Fruit fly (Drosophila melanogaster) whole organism, embryonic: ENCODE measurements around the gene CG5446.
A peak's percentile ranks its signal among the peaks of the same experiment; 100 is the strongest.

ENCODE experiments used
- B-H2 ChIP-seq: fragments of 200-800 bp; sonication (Bioruptor generic); optimal IDR thresholded peaks from 2 replicates; lab custom pipeline; 2018; ENCODE audit warnings: missing biosample characterization, mild to moderate bottlenecking, missing genetic modification characterization
- BtbVII ChIP-seq: fragments of 200-800 bp; sonication (Bioruptor generic); optimal IDR thresholded peaks from 3 replicates; lab custom pipeline; 2017; ENCODE audit warnings: missing biosample characterization, mild to moderate bottlenecking, missing genetic modification characterization
- CG10462 ChIP-seq: fragments of 200-800 bp; sonication (Bioruptor generic); optimal IDR thresholded peaks from 2 replicates; lab custom pipeline; 2016; ENCODE audit warnings: missing biosample characterization, missing genetic modification characterization
- CG10543 ChIP-seq: fragments of 200-800 bp; sonication (Bioruptor generic); optimal IDR thresholded peaks from 3 replicates; lab custom pipeline; 2017; ENCODE audit warnings: missing biosample characterization, mild to moderate bottlenecking, missing genetic modification characterization, moderate library complexity
- CG12769 ChIP-seq: fragments of 200-800 bp; sonication (Bioruptor generic); optimal IDR thresholded peaks from 2 replicates; lab custom pipeline; 2019; ENCODE audit warnings: missing biosample characterization, mild to moderate bottlenecking, missing genetic modification characterization, moderate library complexity
- CG12942 ChIP-seq: fragments of 200-800 bp; sonication (Bioruptor generic); optimal IDR thresholded peaks from 3 replicates; lab custom pipeline; 2016; ENCODE audit warnings: missing biosample characterization, missing genetic modification characterization
- CG13894 ChIP-seq: fragments of 200-800 bp; sonication (Bioruptor generic); optimal IDR thresholded peaks from 3 replicates; lab custom pipeline; 2018; ENCODE audit warnings: missing biosample characterization, mild to moderate bottlenecking, missing genetic modification characterization, moderate library complexity
- CG15269 ChIP-seq: fragments of 200-800 bp; sonication (Bioruptor generic); optimal IDR thresholded peaks from 2 replicates; lab custom pipeline; 2018; ENCODE audit warnings: missing biosample characterization, mild to moderate bottlenecking, missing genetic modification characterization, moderate library complexity
- CG15601 ChIP-seq: fragments of 200-800 bp; sonication (Bioruptor generic); optimal IDR thresholded peaks from 3 replicates; lab custom pipeline; 2019; ENCODE audit warnings: missing biosample characterization, mild to moderate bottlenecking, missing genetic modification characterization, moderate library complexity
- CG15696 ChIP-seq: fragments of 200-800 bp; sonication (Bioruptor generic); optimal IDR thresholded peaks from 2 replicates; lab custom pipeline; 2019; ENCODE audit warnings: missing biosample characterization, mild to moderate bottlenecking, missing genetic modification characterization, moderate library complexity
- CG30020 ChIP-seq: fragments of 200-800 bp; optimal IDR thresholded peaks from 2 replicates; lab custom pipeline; 2019; ENCODE audit warnings: missing biosample characterization, mild to moderate bottlenecking, missing genetic modification characterization, moderate library complexity
- CG32532 ChIP-seq: fragments of 200-800 bp; sonication (Bioruptor generic); IDR thresholded peaks from 2 replicates; pipeline ENCODE4 v1.3.6; 2022; ENCODE audit warnings: missing biosample characterization, missing genetic modification characterization
- CG3281 ChIP-seq: fragments of 200-800 bp; sonication (Bioruptor generic); optimal IDR thresholded peaks from 3 replicates; lab custom pipeline; 2017; ENCODE audit warnings: missing biosample characterization, mild to moderate bottlenecking, missing genetic modification characterization
- CG34376 ChIP-seq: fragments of 200-800 bp; sonication (Bioruptor generic); optimal IDR thresholded peaks from 2 replicates; lab custom pipeline; 2018; ENCODE audit warnings: missing biosample characterization, mild to moderate bottlenecking, missing genetic modification characterization
- CG4707 ChIP-seq: fragments of 200-800 bp; sonication (Bioruptor generic); optimal IDR thresholded peaks from 2 replicates; lab custom pipeline; 2018; ENCODE audit warnings: missing biosample characterization, mild to moderate bottlenecking, missing genetic modification characterization, moderate library complexity
- CG5180 ChIP-seq: fragments of 200-800 bp; sonication (Bioruptor generic); optimal IDR thresholded peaks from 3 replicates; lab custom pipeline; 2017; ENCODE audit warnings: missing biosample characterization, missing genetic modification characterization, mild to moderate bottlenecking, moderate library complexity, missing genetic modification reagents
- CG6765 ChIP-seq: fragments of 200-800 bp; sonication (Bioruptor generic); optimal IDR thresholded peaks from 3 replicates; lab custom pipeline; 2017; ENCODE audit warnings: missing biosample characterization, mild to moderate bottlenecking, missing genetic modification characterization
- CG8478 ChIP-seq: fragments of >200 bp; optimal IDR thresholded peaks from 2 replicates; lab custom pipeline; 2018
- CG9727 ChIP-seq: fragments of 200-800 bp; sonication (Bioruptor generic); optimal IDR thresholded peaks from 3 replicates; lab custom pipeline; 2017; ENCODE audit warnings: missing biosample characterization, mild to moderate bottlenecking, missing genetic modification characterization
- Dref ChIP-seq: fragments of 200-800 bp; sonication (Bioruptor generic); IDR thresholded peaks from 2 replicates; pipeline ENCODE4 v1.3.6; 2022; ENCODE audit warnings: missing biosample characterization, missing genetic modification characterization
- E2f1 ChIP-seq: fragments of 200-800 bp; sonication (Bioruptor generic); IDR thresholded peaks from 2 replicates; pipeline ENCODE4 v1.3.6; 2022; ENCODE audit warnings: missing biosample characterization, missing genetic modification characterization
- Fer1 ChIP-seq: fragments of 200-800 bp; sonication (Bioruptor generic); optimal IDR thresholded peaks from 2 replicates; lab custom pipeline; 2017; ENCODE audit warnings: missing biosample characterization, mild to moderate bottlenecking, missing genetic modification characterization
- HHEX ChIP-seq: fragments of 200-800 bp; sonication (Bioruptor generic); optimal IDR thresholded peaks from 3 replicates; lab custom pipeline; 2017; ENCODE audit warnings: missing biosample characterization, mild to moderate bottlenecking, missing genetic modification characterization, missing genetic modification reagents
- HmgZ ChIP-seq: fragments of 200-800 bp; sonication (Bioruptor generic); optimal IDR thresholded peaks from 2 replicates; lab custom pipeline; 2018; ENCODE audit warnings: missing biosample characterization, mild to moderate bottlenecking, missing genetic modification characterization
- Hmr ChIP-seq: fragments of 200-800 bp; sonication (Bioruptor generic); optimal IDR thresholded peaks from 3 replicates; lab custom pipeline; 2017; ENCODE audit warnings: mild to moderate bottlenecking, missing biosample characterization, missing genetic modification reagents, missing genetic modification characterization
- Med ChIP-seq: fragments of 200-800 bp; sonication (Bioruptor generic); peaks from one replicate; lab custom pipeline; 2016; ENCODE audit warnings: missing biosample characterization, missing genetic modification characterization, mild to moderate bottlenecking, inconsistent platforms, moderate library complexity
- Pdp1 ChIP-seq, 2 experiments: fragments of 200-800 bp; sonication (Bioruptor generic); optimal IDR thresholded peaks; 3 replicates each; lab custom pipeline; 2016; ENCODE audit warnings: missing biosample characterization in 2 of 2, missing genetic modification characterization in 2 of 2, mild to moderate bottlenecking in 1 of 2, moderate library complexity in 1 of 2
- Vsx1 ChIP-seq: fragments of 200-800 bp; sonication (Bioruptor generic); optimal IDR thresholded peaks from 2 replicates; lab custom pipeline; 2017; ENCODE audit warnings: missing biosample characterization, mild to moderate bottlenecking, missing genetic modification characterization, missing genetic modification reagents
- ase ChIP-seq: fragments of 200-800 bp; sonication (Bioruptor generic); IDR thresholded peaks from 3 replicates; pipeline ENCODE4 v1.3.6; 2022; ENCODE audit warnings: missing biosample characterization, missing genetic modification characterization
- cad ChIP-seq: fragments of >200 bp; optimal IDR thresholded peaks from 2 replicates; lab custom pipeline; 2017; ENCODE audit warnings: missing biosample characterization, missing genetic modification characterization
- chn ChIP-seq: fragments of 200-800 bp; sonication (Bioruptor generic); optimal IDR thresholded peaks from 2 replicates; lab custom pipeline; 2016; ENCODE audit warnings: missing biosample characterization, missing genetic modification characterization
- ci ChIP-seq: fragments of 200-800 bp; sonication (Bioruptor generic); IDR thresholded peaks from 3 replicates; pipeline ENCODE4 v1.3.6; 2022; ENCODE audit warnings: missing biosample characterization, missing genetic modification characterization
- crol ChIP-seq: fragments of 200-800 bp; sonication (Bioruptor generic); IDR thresholded peaks from 2 replicates; pipeline ENCODE4 v1.3.6; 2022; ENCODE audit warnings: missing biosample characterization, missing genetic modification characterization
- cwo ChIP-seq: fragments of 200-800 bp; sonication (Bioruptor generic); optimal IDR thresholded peaks from 3 replicates; lab custom pipeline; 2017; ENCODE audit warnings: missing biosample characterization, missing genetic modification characterization, mild to moderate bottlenecking, moderate library complexity, missing genetic modification reagents
- eve ChIP-seq, 2 experiments: fragments of >200 bp; optimal IDR thresholded peaks; 2 replicates each; lab custom pipeline; 2017; ENCODE audit warnings: missing biosample characterization in 2 of 2, missing genetic modification characterization in 2 of 2
- exex ChIP-seq: fragments of 200-800 bp; sonication (Bioruptor generic); optimal IDR thresholded peaks from 4 replicates; lab custom pipeline; 2018; ENCODE audit warnings: missing biosample characterization, mild to moderate bottlenecking, missing genetic modification characterization, moderate library complexity
- gsb ChIP-seq: fragments of 200-800 bp; sonication (Bioruptor generic); IDR thresholded peaks from 2 replicates; pipeline ENCODE4 v1.3.6; 2022; ENCODE audit warnings: missing biosample characterization, missing genetic modification characterization
- lbe ChIP-seq: fragments of 200-800 bp; sonication (Bioruptor generic); optimal IDR thresholded peaks from 2 replicates; lab custom pipeline; 2016; ENCODE audit warnings: missing biosample characterization, mild to moderate bottlenecking, missing genetic modification characterization
- nau ChIP-seq: fragments of 200-800 bp; sonication (Bioruptor generic); optimal IDR thresholded peaks from 3 replicates; lab custom pipeline; 2017; ENCODE audit warnings: missing biosample characterization, mild to moderate bottlenecking, missing genetic modification characterization, missing genetic modification reagents
- org-1 ChIP-seq: fragments of 200-800 bp; sonication (Bioruptor generic); optimal IDR thresholded peaks from 2 replicates; lab custom pipeline; 2017; ENCODE audit warnings: missing biosample characterization, missing genetic modification characterization
- pfk ChIP-seq: fragments of 200-800 bp; sonication (Bioruptor generic); optimal IDR thresholded peaks from 2 replicates; lab custom pipeline; 2018; ENCODE audit warnings: missing biosample characterization, mild to moderate bottlenecking, missing genetic modification characterization, moderate library complexity
- pnt ChIP-seq: fragments of 200-800 bp; sonication (Bioruptor generic); optimal IDR thresholded peaks from 3 replicates; lab custom pipeline; 2016; ENCODE audit warnings: missing biosample characterization, missing genetic modification characterization
- pros ChIP-seq: fragments of 200-800 bp; sonication (Bioruptor generic); optimal IDR thresholded peaks from 3 replicates; lab custom pipeline; 2019; ENCODE audit warnings: missing biosample characterization, mild to moderate bottlenecking, missing genetic modification characterization, moderate library complexity
- ranshi ChIP-seq: fragments of 200-800 bp; sonication (Bioruptor generic); IDR thresholded peaks from 2 replicates; pipeline ENCODE4 v1.3.6; 2022; ENCODE audit warnings: missing biosample characterization, missing genetic modification characterization
- sug ChIP-seq: fragments of 200-800 bp; optimal IDR thresholded peaks from 2 replicates; lab custom pipeline; 2019; ENCODE audit warnings: missing biosample characterization, mild to moderate bottlenecking, missing genetic modification characterization, moderate library complexity
- unpg ChIP-seq: fragments of 200-800 bp; sonication (Bioruptor generic); optimal IDR thresholded peaks from 3 replicates; lab custom pipeline; 2018; ENCODE audit warnings: missing biosample characterization, mild to moderate bottlenecking, missing genetic modification characterization, moderate library complexity
- usp ChIP-seq: fragments of >200 bp; optimal IDR thresholded peaks from 2 replicates; lab custom pipeline; 2017; ENCODE audit warnings: missing biosample characterization, missing genetic modification characterization
- vnd ChIP-seq: fragments of 200-800 bp; sonication (Bioruptor generic); IDR thresholded peaks from 3 replicates; pipeline ENCODE4 v1.3.6; 2022; ENCODE audit warnings: missing biosample characterization, missing genetic modification characterization; ENCODE audit not compliant: partially characterized antibody

Gene CG5446

dm6 chr2L:12474212-12474891 lies 46.8 kb upstream of the CG5446 start (continued):
- TF ChIP-seq BtbVII (GFP tag; lab: Kevin White, UChicago) (peak; percentile 35), CG15601 (tag; lab: Kevin White, UChicago) (peak; percentile 28), org-1 (GFP tag; lab: Kevin White, UChicago) (peak; percentile 16), CG5180 (GFP tag; lab: Kevin White, UChicago) (peak; percentile 37), CG4707 (GFP tag; lab: Kevin White, UChicago) (peak; percentile 13), ranshi (no peak), lbe (GFP tag; lab: Kevin White, UChicago) (peak; percentile 12), Vsx1 (GFP tag; lab: Kevin White, UChicago) (peak; percentile 33)

DNA sequence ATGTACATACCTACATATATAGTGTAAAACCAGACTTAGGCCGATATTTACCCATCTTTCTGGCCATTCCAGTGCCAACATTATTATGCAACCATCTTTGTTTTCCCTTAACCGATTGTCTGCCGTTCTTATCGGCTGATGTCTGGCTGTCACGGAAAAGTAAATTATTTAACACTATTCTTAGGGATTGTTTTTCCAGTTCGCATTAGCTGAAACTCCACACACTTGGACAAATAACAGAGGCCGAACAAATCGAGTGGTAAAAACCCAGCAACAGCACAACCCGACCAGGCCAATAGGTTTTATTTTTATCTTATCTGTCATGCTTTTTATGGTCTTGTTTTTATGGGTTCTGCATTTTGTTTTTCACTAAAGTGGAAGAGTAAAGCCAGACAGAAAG lies 46.1 kb upstream of the CG5446 start:
- TF ChIP-seq CG13894 (tag; lab: Kevin White, UChicago) (peak; percentile 26), eve (GFP tag; optimal IDR thresholded peaks at IDR 0.05; lab: Kevin White, UChicago) (peak in 1 of 2 experiments; percentile 41), Dref (no peak), exex (tag; lab: Kevin White, UChicago) (peak; percentile 43), ci (GFP tag; lab: Robert Waterston, UW) (peak; percentile 25; the same call in 1 of the 3 replicates), pfk (GFP tag; lab: Kevin White, UChicago) (no peak), CG9727 (GFP tag; lab: Kevin White, UChicago) (no peak), Med (GFP tag; lab: Kevin White, UChicago) (peak; percentile 66), HmgZ (tag; lab: Kevin White, UChicago) (no peak), pros (GFP tag; lab: Kevin White, UChicago) (no peak), E2f1 (no peak), B-H2 (peak; percentile 45), CG32532 (GFP tag; lab: Robert Waterston, UW) (0 out of 2 replicates have a peak, but pooled peaks have one; percentile 11), nau (GFP tag; lab: Kevin White, UChicago) (no peak), Pdp1 (GFP tag; optimal IDR thresholded peaks at IDR 0.05; lab: Kevin White, UChicago) (peak in 1 of 2 experiments; percentile 88), sug (tag; lab: Kevin White, UChicago) (peak; percentile 33), cad (GFP tag; lab: Kevin White, UChicago) (peak; percentile 18), unpg (no peak), pnt (GFP tag; lab: Kevin White, UChicago) (no peak), CG34376 (GFP tag; lab: Kevin White, UChicago) (peak; percentile 12), CG30020 (tag; lab: Kevin White, UChicago) (no peak), CG10462 (no peak), Fer1 (peak; percentile 6), gsb (GFP tag; lab: Robert Waterston, UW) (no peak), CG6765 (GFP tag; lab: Kevin White, UChicago) (peak; percentile 18), cwo (GFP tag; lab: Kevin White, UChicago) (peak; percentile 13), vnd (GFP tag; lab: Robert Waterston, UW) (no peak), crol (no peak), chn (GFP tag; lab: Kevin White, UChicago) (no peak), HHEX (GFP tag; lab: Kevin White, UChicago) (peak; percentile 35), CG12769 (tag; lab: Kevin White, UChicago) (peak; percentile 36), BtbVII (GFP tag; lab: Kevin White, UChicago) (peak; percentile 43), CG15696 (tag; lab: Kevin White, UChicago) (no peak), CG3281 (GFP tag; lab: Kevin White, UChicago) (peak; percentile 19), ase (no peak), CG12942 (no peak), usp (no peak), CG15269 (no peak), Hmr (GFP tag; lab: Kevin White, UChicago) (peak; percentile 17), CG8478 (lab: Kevin White, UChicago) (no peak), CG10543 (GFP tag; lab: Kevin White, UChicago) (peak; percentile 6)
